Fruit fly (Drosophila melanogaster): ENCODE results near the gene Mettl14.

The Mettl14 gene

dm6 chr2L:8311091-8311490 is 2.9 kb downstream of the Mettl14 start, which contains the start of the genes CG7810 and CG7806 (continued):
- TF ChIP-seq ash1 (GFP tag; optimal IDR thresholded peaks at IDR 0.05) (no peak), Xrp1 (GFP tag; IDR thresholded peaks at IDR 0.05) (peak; percentile 94), hth (optimal IDR thresholded peaks at IDR 0.05) (no peak), CG9609 (GFP tag; optimal IDR thresholded peaks at IDR 0.05) (peak; percentile 88), odd (GFP tag; optimal IDR thresholded peaks at IDR 0.05) (no peak), twi (tag; optimal IDR thresholded peaks at IDR 0.05) (peak; percentile 74), wor (GFP tag; IDR thresholded peaks at IDR 0.05) (peak; percentile 75), E2f1 (GFP tag; IDR thresholded peaks at IDR 0.05) (peak; percentile 85), Bteb2 (GFP tag; optimal IDR thresholded peaks at IDR 0.05) (peak; percentile 93), klu (GFP tag; IDR thresholded peaks at IDR 0.05) (peak; percentile 74), nerfin-1 (tag; optimal IDR thresholded peaks at IDR 0.05) (peak; percentile 85), so (GFP tag; IDR thresholded peaks at IDR 0.05) (peak; percentile 90), sqz (GFP tag; optimal IDR thresholded peaks at IDR 0.05) (no peak), CG2202 (tag; optimal IDR thresholded peaks at IDR 0.05) (peak; percentile 87), wek (GFP tag; optimal IDR thresholded peaks at IDR 0.05) (peak; percentile 60), bab2 (GFP tag; optimal IDR thresholded peaks at IDR 0.05) (peak; percentile 91), crp (GFP tag; optimal IDR thresholded peaks at IDR 0.05) (peak in 1 of 2 experiments; percentile 64), CG13424 (tag; optimal IDR thresholded peaks at IDR 0.05) (peak; percentile 94), ato (GFP tag; IDR thresholded peaks at IDR 0.05; ENCODE audit: partially characterized antibody) (no peak), vvl (GFP tag; IDR thresholded peaks at IDR 0.05) (peak; percentile 98), Sry-δ (GFP tag; optimal IDR thresholded peaks at IDR 0.05) (peak; percentile 76), CrebB (tag; optimal IDR thresholded peaks at IDR 0.05) (peak; percentile 86), CkIIα-i1 (GFP tag; IDR thresholded peaks at IDR 0.05) (0 out of 2 replicates have a peak, but pooled peaks have one; percentile 10), cad (GFP tag; optimal IDR thresholded peaks at IDR 0.05) (no peak), Tbp (GFP tag; optimal IDR thresholded peaks at IDR 0.05) (no peak), Awh (GFP tag; IDR thresholded peaks at IDR 0.05) (peak; percentile 80), Pdp1 (GFP tag; optimal IDR thresholded peaks at IDR 0.05) (peak; percentile 88 to 89), CG8359 (GFP tag; optimal IDR thresholded peaks at IDR 0.05; ENCODE audit: borderline replicate concordance) (peak; percentile 65), tin (GFP tag; optimal IDR thresholded peaks at IDR 0.05) (peak; percentile 88), CG8924 (tag; optimal IDR thresholded peaks at IDR 0.05) (peak; percentile 89), CG14050 (GFP tag; IDR thresholded peaks at IDR 0.05) (peak; percentile 88), CG34376 (GFP tag; optimal IDR thresholded peaks at IDR 0.05) (peak; percentile 78), Rx (GFP tag; IDR thresholded peaks at IDR 0.05) (peak; percentile 77), CG10366 (GFP tag; IDR thresholded peaks at IDR 0.05) (peak; percentile 93), nerfin-2 (GFP tag; IDR thresholded peaks at IDR 0.05; ENCODE audit: partially characterized antibody) (no peak), salm (tag; optimal IDR thresholded peaks at IDR 0.05) (peak; percentile 89), Sox100B (GFP tag; optimal IDR thresholded peaks at IDR 0.05) (peak; percentile 86), CG2889 (GFP tag; IDR thresholded peaks at IDR 0.05) (peak; percentile 85), CG12155 (GFP tag; optimal IDR thresholded peaks at IDR 0.05) (peak; percentile 83), CG31365 (tag; optimal IDR thresholded peaks at IDR 0.05) (peak; percentile 59), crol (GFP tag; IDR thresholded peaks at IDR 0.05) (peak; percentile 58; the same call in 1 of the 2 replicates), GATAe (GFP tag; conservative IDR thresholded peaks at IDR 0.05) (peak; percentile 43; the same call in 1 of the 2 replicates), CG12769 (tag; optimal IDR thresholded peaks at IDR 0.05) (no peak), gem (tag; optimal IDR thresholded peaks at IDR 0.05) (peak; percentile 96), sob (GFP tag; IDR thresholded peaks at IDR 0.05) (peak; percentile 94), CG5245 (GFP tag; optimal IDR thresholded peaks at IDR 0.05) (peak; percentile 80), toy (GFP tag; IDR thresholded peaks at IDR 0.05) (0 out of 2 replicates have a peak, but pooled peaks have one; percentile 31), CG9797 (GFP tag; optimal IDR thresholded peaks at IDR 0.05) (peak; percentile 36), Spps (tag; optimal IDR thresholded peaks at IDR 0.05) (peak; percentile 80), rib (GFP tag; IDR thresholded peaks at IDR 0.05) (peak; percentile 89), Fer3 (tag; optimal IDR thresholded peaks at IDR 0.05) (peak; percentile 90)
